Worm (Caenorhabditis elegans) whole organism, midembryonic: ENCODE measurements around the gene F14F8.8.

ENCODE experiments used
- T22C8.4 ChIP-seq: fragments of 200-800 bp; sonication (Bioruptor generic); IDR thresholded peaks from 2 replicates; pipeline ENCODE4 v1.3.6; 2022; ENCODE audit warnings: missing genetic modification characterization, missing compliant biosample characterization
- cog-1 ChIP-seq: sonication (generic microtip); optimal IDR thresholded peaks from 2 replicates; lab custom pipeline; 2016; ENCODE audit warnings: missing genetic modification characterization, missing compliant biosample characterization
- flt-1 ChIP-seq: fragments of 200-800 bp; sonication (Bioruptor generic); IDR thresholded peaks from 2 replicates; pipeline ENCODE4 v1.3.6; 2022; ENCODE audit warnings: missing genetic modification characterization, missing compliant biosample characterization
- klf-2 ChIP-seq: fragments of 200-800 bp; sonication (Bioruptor generic); conservative IDR thresholded peaks from 2 replicates; pipeline ENCODE4 v1.3.6; 2022; ENCODE audit warnings: missing genetic modification reagents, missing genetic modification characterization, missing compliant biosample characterization
- med-1 ChIP-seq: sonication (generic microtip); optimal IDR thresholded peaks from 2 replicates; lab custom pipeline; 2017; ENCODE audit warnings: missing genetic modification characterization, mild to moderate bottlenecking, missing compliant biosample characterization, antibody characterized with exemption, missing genetic modification reagents; ENCODE audit not compliant: insufficient read depth
- ref-1 ChIP-seq: fragments of 200-800 bp; sonication (Bioruptor generic); conservative IDR thresholded peaks from 2 replicates; pipeline ENCODE4 v1.3.6; 2022; ENCODE audit warnings: missing genetic modification reagents, missing genetic modification characterization, missing compliant biosample characterization
- tab-1 ChIP-seq: fragments of 200-800 bp; sonication (Bioruptor generic); IDR thresholded peaks from 2 replicates; pipeline ENCODE4 v1.3.6; 2022; ENCODE audit warnings: missing genetic modification characterization, missing compliant biosample characterization
- ztf-23 ChIP-seq: fragments of 200-800 bp; sonication (Bioruptor generic); IDR thresholded peaks from 2 replicates; pipeline ENCODE4 v1.3.6; 2022; ENCODE audit warnings: missing genetic modification reagents, missing genetic modification characterization, missing compliant biosample characterization
- ztf-29 ChIP-seq: fragments of 200-800 bp; sonication (Bioruptor generic); IDR thresholded peaks from 2 replicates; pipeline ENCODE4 v1.3.6; 2022; ENCODE audit warnings: missing genetic modification reagents, missing genetic modification characterization, missing compliant biosample characterization

The F14F8.8 gene

DNA sequence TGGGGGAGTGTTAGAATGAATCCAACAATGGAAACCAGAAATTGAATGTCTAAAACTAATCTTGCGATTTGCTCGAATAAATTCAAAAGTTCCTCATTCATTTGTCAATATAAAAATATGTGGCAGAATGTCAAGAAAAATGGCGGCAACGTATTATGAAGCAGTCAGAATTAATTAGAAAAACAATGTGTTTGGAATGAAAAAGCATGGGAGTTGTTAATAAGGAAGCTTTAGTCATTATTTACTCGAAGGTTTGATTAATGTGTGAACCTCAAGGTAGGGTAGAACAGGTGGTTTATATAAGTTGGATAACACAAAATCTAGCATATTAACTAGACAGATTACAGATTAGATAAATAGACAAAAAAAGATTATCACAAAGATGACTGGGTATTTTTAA, 33.9 kb downstream of the F14F8.8 start, which contains the start of gene srw-76:
Gene srw-76 (minus strand): TSS at position 101 of the 400 bp plus-strand sequence.
- TF ChIP-seq med-1 (GFP tag; lab: Kevin White, UChicago) (no peak), klf-2 (no peak), ztf-29 (GFP tag; lab: Robert Waterston, UW) (no peak), flt-1 (GFP tag; lab: Robert Waterston, UW) (no peak), T22C8.4 (GFP tag; lab: Robert Waterston, UW) (no peak), ref-1 (GFP tag; lab: Robert Waterston, UW) (no peak), cog-1 (tag; lab: Kevin White, UChicago) (no peak), ztf-23 (GFP tag; lab: Robert Waterston, UW) (no peak), tab-1 (no peak)

DNA sequence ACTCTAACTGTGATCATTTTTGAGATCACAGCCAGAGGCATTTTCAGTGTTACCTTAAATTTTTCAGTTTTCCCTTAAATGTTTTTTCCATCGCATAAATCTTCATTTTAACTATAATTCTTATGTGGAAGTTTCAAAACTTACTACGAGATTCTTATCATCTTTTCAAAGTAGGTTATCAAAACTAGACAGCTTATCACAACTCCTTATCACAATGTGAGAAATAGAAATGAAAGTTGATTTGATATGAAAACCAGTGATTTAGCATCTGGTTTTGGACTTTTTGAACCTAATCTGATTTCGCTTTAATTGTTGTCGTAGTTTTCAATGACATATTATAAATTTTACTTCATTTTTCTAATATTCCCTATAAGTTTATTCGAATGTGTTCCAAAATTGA, 36.2 kb downstream of the F14F8.8 start, which contains the start of gene mltn-11:
Gene mltn-11 (plus strand): TSS at position 276 of the 400 bp plus-strand sequence.
- TF ChIP-seq ztf-29 (GFP tag; lab: Robert Waterston, UW), result no peak
- no peak for TF ChIP-seq ztf-23 (GFP tag; lab: Robert Waterston, UW)
- no peak for TF ChIP-seq cog-1 (tag; lab: Kevin White, UChicago)
- TF ChIP-seq tab-1, result no peak

DNA sequence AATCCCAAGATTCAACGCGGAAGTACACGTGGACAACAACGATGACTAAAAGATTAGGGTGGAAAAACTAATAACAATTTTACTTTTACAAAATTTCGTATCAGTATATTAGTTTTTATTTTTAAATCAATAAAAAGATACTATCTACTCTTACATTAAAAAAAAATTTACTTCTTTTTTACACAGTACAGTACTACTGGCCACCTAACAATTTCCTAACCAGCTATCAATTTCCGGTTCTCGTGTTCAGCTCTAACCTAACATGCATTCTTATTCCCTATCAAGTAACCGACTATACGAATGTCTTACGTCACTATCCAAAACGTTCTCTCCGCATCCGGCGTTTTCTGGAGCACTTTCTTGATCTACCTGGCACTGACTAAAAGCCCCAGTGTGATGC, 42.5 kb downstream of the F14F8.8 start, which contains the start of gene srd-21:
Gene srd-21 (plus strand): TSS at position 301 of the 400 bp plus-strand sequence.
- TF ChIP-seq flt-1 (GFP tag; lab: Robert Waterston, UW) (no peak), ref-1 (GFP tag; lab: Robert Waterston, UW) (no peak), ztf-29 (GFP tag; lab: Robert Waterston, UW) (no peak), T22C8.4 (GFP tag; lab: Robert Waterston, UW) (no peak), klf-2 (no peak), tab-1 (no peak), ztf-23 (GFP tag; lab: Robert Waterston, UW) (no peak), med-1 (GFP tag; lab: Kevin White, UChicago) (no peak), cog-1 (tag; lab: Kevin White, UChicago) (no peak)

DNA sequence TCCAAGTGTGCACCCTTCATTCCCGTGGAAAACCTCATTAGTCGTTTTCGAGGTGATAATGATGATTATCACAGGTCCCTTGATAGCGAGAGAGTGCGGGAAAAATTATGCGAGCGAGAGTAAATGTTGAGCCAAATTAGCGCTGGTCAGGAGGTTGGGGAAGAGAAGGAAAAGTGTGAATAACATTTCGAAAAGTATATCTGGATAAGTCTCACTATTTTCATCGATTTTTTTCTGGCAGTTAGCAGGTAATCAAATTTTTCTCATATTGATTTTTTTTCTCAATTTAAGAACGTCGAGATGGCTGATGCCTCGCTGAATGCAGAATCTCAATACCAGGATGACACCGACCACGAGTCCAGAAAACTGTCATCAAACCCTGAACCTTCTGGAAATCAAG, 43.1 kb downstream of the F14F8.8 start, which contains the start of gene W06G6.2:
Gene W06G6.2 (plus strand): TSS at position 301 of the 400 bp plus-strand sequence.
- TF ChIP-seq med-1 (GFP tag; lab: Kevin White, UChicago), result no peak
- no peak for TF ChIP-seq ref-1 (GFP tag; lab: Robert Waterston, UW)
- TF ChIP-seq ztf-29 (GFP tag; lab: Robert Waterston, UW), result no peak
- no peak for TF ChIP-seq flt-1 (GFP tag; lab: Robert Waterston, UW)
- no peak for TF ChIP-seq tab-1
- no peak for TF ChIP-seq klf-2
- no peak for TF ChIP-seq ztf-23 (GFP tag; lab: Robert Waterston, UW)
- no peak for TF ChIP-seq T22C8.4 (GFP tag; lab: Robert Waterston, UW)
- no peak for TF ChIP-seq cog-1 (tag; lab: Kevin White, UChicago)

DNA sequence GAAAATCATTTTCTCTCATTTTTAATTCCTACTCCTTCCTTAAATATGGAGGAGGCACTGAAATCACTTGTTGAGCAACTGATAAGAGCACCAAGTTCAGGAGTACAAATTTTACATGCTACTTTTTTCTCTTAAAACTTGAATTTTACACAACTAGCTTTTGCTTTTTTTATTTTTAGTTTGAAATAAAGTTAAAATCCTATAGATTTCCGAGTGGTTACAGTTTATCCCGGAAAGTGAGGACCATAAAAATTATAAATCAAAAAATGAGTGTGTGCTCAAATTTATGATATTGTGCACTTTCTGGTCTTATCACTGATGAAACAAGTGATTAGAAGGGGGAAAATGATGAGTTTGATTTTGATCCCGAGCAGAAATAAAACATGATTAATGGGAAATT, 44.1 kb downstream of the F14F8.8 start, which contains the start of gene oac-53:
Gene oac-53 (minus strand): TSS at position 9 of the 400 bp plus-strand sequence.
- no peak for TF ChIP-seq ref-1 (GFP tag; lab: Robert Waterston, UW)
- no peak for TF ChIP-seq ztf-29 (GFP tag; lab: Robert Waterston, UW)
- TF ChIP-seq T22C8.4 (GFP tag; lab: Robert Waterston, UW), result no peak
- no peak for TF ChIP-seq med-1 (GFP tag; lab: Kevin White, UChicago)
- no peak for TF ChIP-seq ztf-23 (GFP tag; lab: Robert Waterston, UW)
- no peak for TF ChIP-seq klf-2
- no peak for TF ChIP-seq tab-1
- TF ChIP-seq cog-1 (tag; lab: Kevin White, UChicago), result no peak
- TF ChIP-seq flt-1 (GFP tag; lab: Robert Waterston, UW), result no peak

DNA sequence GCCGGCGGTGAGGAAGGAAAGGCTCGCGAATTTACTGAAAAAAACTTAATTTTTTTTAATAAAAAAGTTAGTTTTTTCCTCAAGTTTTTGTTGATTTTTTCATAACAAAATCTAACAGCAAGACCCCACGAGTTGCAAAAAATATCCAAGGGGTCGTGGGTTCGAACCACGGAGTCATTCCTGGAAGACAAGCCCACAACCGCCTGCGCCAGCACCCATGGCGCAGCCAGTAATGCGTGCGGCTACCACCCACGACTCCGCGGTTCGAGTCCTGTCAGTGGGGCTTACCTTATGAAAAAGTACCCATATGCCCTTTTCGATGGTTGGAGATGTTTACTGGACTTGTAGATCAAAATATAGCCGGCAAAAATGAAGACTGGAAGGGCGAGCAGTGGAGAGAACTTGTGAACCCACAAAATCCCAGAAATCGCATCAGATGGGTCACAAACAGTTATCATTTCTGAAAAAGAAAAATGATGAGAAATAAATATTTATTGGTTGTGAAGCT, 49.3 kb downstream of the F14F8.8 start, which contains the start of gene Y70C5A.2:
Gene Y70C5A.2 (minus strand): TSS at position 458 of the 508 bp plus-strand sequence.
- TF ChIP-seq flt-1 (GFP tag; lab: Robert Waterston, UW) (no peak), cog-1 (tag; lab: Kevin White, UChicago) (no peak), ztf-23 (GFP tag; lab: Robert Waterston, UW) (no peak), ref-1 (GFP tag; lab: Robert Waterston, UW) (no peak), klf-2 (no peak), ztf-29 (GFP tag; lab: Robert Waterston, UW) (no peak), med-1 (GFP tag; lab: Kevin White, UChicago) (no peak), T22C8.4 (GFP tag; lab: Robert Waterston, UW) (no peak), tab-1 (no peak)

DNA sequence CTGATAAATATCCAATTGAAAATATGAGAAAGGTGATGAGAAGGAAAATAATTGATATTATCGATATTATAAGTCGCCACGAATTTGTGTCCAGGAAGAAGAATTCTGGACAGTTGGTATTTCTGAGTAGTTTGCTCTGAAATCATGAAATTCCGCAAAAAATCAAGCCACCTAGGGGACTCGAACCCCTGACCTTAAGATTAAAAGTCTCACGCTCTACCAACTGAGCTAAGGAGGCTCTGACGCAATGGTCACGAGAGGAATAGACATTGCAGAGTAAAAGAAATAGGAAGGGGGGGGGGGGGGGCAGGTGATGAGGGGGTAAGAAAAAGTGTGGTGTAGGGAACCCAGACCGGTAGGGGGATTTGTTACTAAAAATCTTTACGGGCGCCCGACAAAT, 50.2 kb downstream of the F14F8.8 start:
- TF ChIP-seq klf-2 (no peak), cog-1 (tag; lab: Kevin White, UChicago) (no peak), ztf-23 (GFP tag; lab: Robert Waterston, UW) (no peak), ztf-29 (GFP tag; lab: Robert Waterston, UW) (no peak), flt-1 (GFP tag; lab: Robert Waterston, UW) (peak; percentile 84), ref-1 (GFP tag; lab: Robert Waterston, UW) (peak; percentile 52; the same call in 1 of the 2 replicates), med-1 (GFP tag; lab: Kevin White, UChicago) (no peak), T22C8.4 (GFP tag; lab: Robert Waterston, UW) (no peak), tab-1 (peak; percentile 71; the same call in 1 of the 2 replicates)
